Worm (Caenorhabditis elegans) whole organism, L1 larva: ENCODE data around the gene nlp-46.

Experiments used
- C16A3.4 ChIP-seq: fragments of 150-350 bp; optimal IDR thresholded peaks from 2 replicates; lab custom pipeline; 2014; ENCODE audit warnings: missing biosample characterization, missing genetic modification characterization
- F16B12.6 ChIP-seq: fragments of 150-350 bp; optimal IDR thresholded peaks from 2 replicates; lab custom pipeline; 2014; ENCODE audit warnings: missing biosample characterization, missing genetic modification characterization
- alr-1 ChIP-seq: fragments of 200-800 bp; sonication (Bioruptor generic); optimal IDR thresholded peaks from 2 replicates; lab custom pipeline; 2018; ENCODE audit warnings: borderline replicate concordance, mild to moderate bottlenecking, missing genetic modification characterization, missing compliant biosample characterization
- aly-2 ChIP-seq: fragments of 150-350 bp; optimal IDR thresholded peaks from 2 replicates; lab custom pipeline; 2014; ENCODE audit warnings: missing biosample characterization, missing genetic modification characterization
- ama-1 ChIP-seq: fragments of 150-350 bp; optimal IDR thresholded peaks from 2 replicates; lab custom pipeline; 2014
- ceh-63 ChIP-seq: fragments of 200-800 bp; sonication (Bioruptor generic); optimal IDR thresholded peaks from 2 replicates; lab custom pipeline; 2018; ENCODE audit warnings: mild to moderate bottlenecking, missing genetic modification characterization, missing compliant biosample characterization
- ceh-8 ChIP-seq: fragments of 200-800 bp; sonication (Bioruptor generic); optimal IDR thresholded peaks from 2 replicates; lab custom pipeline; 2018; ENCODE audit warnings: mild to moderate bottlenecking, missing genetic modification characterization, moderate library complexity, missing compliant biosample characterization
- ceh-88 ChIP-seq: fragments of 200-800 bp; sonication (Bioruptor generic); IDR thresholded peaks from 2 replicates; pipeline ENCODE4 v1.3.6; 2022; ENCODE audit warnings: missing genetic modification characterization, missing compliant biosample characterization
- efl-1 ChIP-seq, 4 experiments: fragments of 150-350 bp; optimal IDR thresholded peaks in 3 of 4; peaks in 1 of 4; 1 replicate in 1 of 4; 2 replicates in 3 of 4; lab custom pipeline; 2014; ENCODE audit warnings: missing biosample characterization in 2 of 4, missing genetic modification characterization in 2 of 4, missing genetic modification reagents in 2 of 4
- elt-2 ChIP-seq: sonication (generic microtip); optimal IDR thresholded peaks from 2 replicates; lab custom pipeline; 2016; ENCODE audit warnings: missing genetic modification characterization, mild to moderate bottlenecking, inconsistent platforms, missing compliant biosample characterization, missing genetic modification reagents
- ets-5 ChIP-seq: fragments of 200-800 bp; sonication (Bioruptor generic); IDR thresholded peaks from 2 replicates; pipeline ENCODE4 v1.3.6; 2022; ENCODE audit warnings: missing genetic modification characterization, missing compliant biosample characterization
- fkh-10 ChIP-seq: sonication (generic microtip); optimal IDR thresholded peaks from 2 replicates; lab custom pipeline; 2017; ENCODE audit warnings: missing biosample characterization, missing genetic modification reagents, missing genetic modification characterization
- fkh-8 ChIP-seq: sonication (generic microtip); optimal IDR thresholded peaks from 2 replicates; lab custom pipeline; 2016; ENCODE audit warnings: mild to moderate bottlenecking, missing genetic modification characterization, missing compliant biosample characterization
- grh-1 ChIP-seq: fragments of 200-800 bp; sonication (Bioruptor generic); IDR thresholded peaks from 2 replicates; pipeline ENCODE4 v1.3.6; 2022; ENCODE audit warnings: missing genetic modification reagents, missing genetic modification characterization, missing compliant biosample characterization
- hlh-4 ChIP-seq: sonication (generic microtip); optimal IDR thresholded peaks from 2 replicates; lab custom pipeline; 2016; ENCODE audit warnings: mild to moderate bottlenecking, missing genetic modification characterization, missing compliant biosample characterization
- irx-1 ChIP-seq: sonication (generic microtip); optimal IDR thresholded peaks from 2 replicates; lab custom pipeline; 2016; ENCODE audit warnings: missing genetic modification characterization, missing compliant biosample characterization
- lin-14 ChIP-seq: fragments of 200-800 bp; sonication (Bioruptor generic); optimal IDR thresholded peaks from 2 replicates; lab custom pipeline; 2018; ENCODE audit warnings: mild to moderate bottlenecking, missing genetic modification characterization, moderate library complexity, missing compliant biosample characterization
- lin-35 ChIP-seq, 2 experiments: fragments of 150-350 bp; optimal IDR thresholded peaks; 2 replicates each; lab custom pipeline; 2014; ENCODE audit warnings: missing biosample characterization in 2 of 2, missing genetic modification characterization in 2 of 2, missing genetic modification reagents in 2 of 2
- lir-3 ChIP-seq: sonication (generic microtip); optimal IDR thresholded peaks from 2 replicates; lab custom pipeline; 2016; ENCODE audit warnings: mild to moderate bottlenecking, missing genetic modification characterization, moderate library complexity, missing compliant biosample characterization; ENCODE audit not compliant: poor library complexity
- lsy-2 ChIP-seq, 2 experiments: fragments of 150-350 bp; optimal IDR thresholded peaks; 2 replicates each; lab custom pipeline; 2014; ENCODE audit warnings: missing biosample characterization in 2 of 2, missing genetic modification characterization in 2 of 2
- mef-2 ChIP-seq: fragments of 150-350 bp; optimal IDR thresholded peaks from 2 replicates; lab custom pipeline; 2014; ENCODE audit warnings: missing biosample characterization, missing genetic modification characterization
- mep-1 ChIP-seq: fragments of 150-350 bp; optimal IDR thresholded peaks from 2 replicates; lab custom pipeline; 2014; ENCODE audit warnings: missing biosample characterization, missing genetic modification characterization
- nhr-12 ChIP-seq: sonication (generic microtip); optimal IDR thresholded peaks from 2 replicates; lab custom pipeline; 2017; ENCODE audit warnings: missing biosample characterization, missing genetic modification characterization
- nhr-237 ChIP-seq: fragments of 150-350 bp; optimal IDR thresholded peaks from 2 replicates; lab custom pipeline; 2014; ENCODE audit warnings: missing biosample characterization, missing genetic modification characterization
- nhr-47 ChIP-seq: sonication (generic microtip); optimal IDR thresholded peaks from 2 replicates; lab custom pipeline; 2016; ENCODE audit warnings: mild to moderate bottlenecking, missing genetic modification characterization, moderate library complexity, missing compliant biosample characterization
- nhr-76 ChIP-seq: sonication (generic microtip); optimal IDR thresholded peaks from 2 replicates; lab custom pipeline; 2017; ENCODE audit warnings: missing biosample characterization, missing genetic modification characterization
- nhr-84 ChIP-seq: sonication (generic microtip); optimal IDR thresholded peaks from 2 replicates; lab custom pipeline; 2017; ENCODE audit warnings: missing biosample characterization, missing genetic modification characterization
- nhr-85 ChIP-seq: sonication (generic microtip); peaks from one replicate; lab custom pipeline; 2016; ENCODE audit warnings: missing genetic modification characterization, inconsistent platforms, missing compliant biosample characterization
- nhr-90 ChIP-seq: sonication (generic microtip); optimal IDR thresholded peaks from 2 replicates; lab custom pipeline; 2016; ENCODE audit warnings: mild to moderate bottlenecking, missing genetic modification characterization, missing compliant biosample characterization; ENCODE audit not compliant: poor library complexity
- pag-3 ChIP-seq: sonication (generic microtip); optimal IDR thresholded peaks from 2 replicates; lab custom pipeline; 2017; ENCODE audit warnings: missing genetic modification characterization, mild to moderate bottlenecking, missing compliant biosample characterization, antibody characterized with exemption, borderline replicate concordance; ENCODE audit not compliant: insufficient read depth
- skn-1 ChIP-seq: fragments of 150-350 bp; optimal IDR thresholded peaks from 2 replicates; lab custom pipeline; 2014; ENCODE audit warnings: missing biosample characterization, missing genetic modification characterization
- snpc-4 ChIP-seq: fragments of 150-350 bp; optimal IDR thresholded peaks from 2 replicates; lab custom pipeline; 2014; ENCODE audit warnings: missing biosample characterization, missing genetic modification characterization
- snu-23 ChIP-seq: sonication (generic microtip); optimal IDR thresholded peaks from 2 replicates; lab custom pipeline; 2016; ENCODE audit warnings: missing genetic modification characterization, missing compliant biosample characterization
- sox-4 ChIP-seq: sonication (generic microtip); optimal IDR thresholded peaks from 2 replicates; lab custom pipeline; 2016; ENCODE audit warnings: missing genetic modification characterization, missing compliant biosample characterization
- sup-37 ChIP-seq: fragments of 200-800 bp; sonication (Bioruptor generic); optimal IDR thresholded peaks from 2 replicates; lab custom pipeline; 2018; ENCODE audit warnings: mild to moderate bottlenecking, missing genetic modification characterization, missing compliant biosample characterization
- swsn-7 ChIP-seq: sonication (generic microtip); optimal IDR thresholded peaks from 2 replicates; lab custom pipeline; 2016; ENCODE audit warnings: missing genetic modification characterization, missing compliant biosample characterization
- tbx-2 ChIP-seq: sonication (generic microtip); optimal IDR thresholded peaks from 2 replicates; lab custom pipeline; 2016; ENCODE audit warnings: missing genetic modification characterization, missing compliant biosample characterization
- unc-130 ChIP-seq: fragments of 150-350 bp; optimal IDR thresholded peaks from 2 replicates; lab custom pipeline; 2017; ENCODE audit warnings: missing biosample characterization, missing genetic modification characterization, inconsistent platforms
- unc-86 ChIP-seq: sonication (generic microtip); optimal IDR thresholded peaks from 2 replicates; lab custom pipeline; 2016; ENCODE audit warnings: missing genetic modification characterization, missing compliant biosample characterization
- xbp-1 ChIP-seq: sonication (generic microtip); optimal IDR thresholded peaks from 2 replicates; lab custom pipeline; 2016; ENCODE audit warnings: missing genetic modification characterization, missing compliant biosample characterization
- ztf-4 ChIP-seq: fragments of 150-350 bp; optimal IDR thresholded peaks from 2 replicates; lab custom pipeline; 2014; ENCODE audit warnings: missing biosample characterization, missing genetic modification characterization

Gene nlp-46

DNA sequence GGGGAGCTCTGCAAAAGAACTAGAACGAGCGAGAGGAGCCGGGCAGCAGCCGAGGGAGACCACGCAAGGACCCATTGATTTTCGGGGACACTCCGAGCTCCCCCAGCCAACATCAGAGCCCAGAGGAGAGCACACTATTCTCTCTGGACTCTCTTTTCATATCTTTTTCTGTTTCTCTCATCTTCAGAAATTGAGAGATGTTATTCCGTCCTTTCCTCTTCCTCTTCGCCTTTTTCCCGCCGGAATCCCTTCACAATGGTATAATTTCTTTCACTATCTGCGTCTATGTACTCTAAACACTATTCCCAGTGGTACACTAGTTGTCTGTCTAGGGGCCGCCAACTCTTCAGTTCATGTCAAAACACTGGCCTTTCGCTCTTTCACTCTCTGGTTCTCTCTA is 40.7 kb downstream of the nlp-46 start (continued):
- TF ChIP-seq unc-86 (tag; lab: Kevin White, UChicago) (peak; percentile 88), F16B12.6 (tag; lab: Kevin White, UChicago) (no peak), sox-4 (tag; lab: Kevin White, UChicago) (no peak), mef-2 (tag; lab: Kevin White, UChicago) (peak; percentile 41), nhr-84 (tag; lab: Kevin White, UChicago) (no peak), lsy-2 (tag; optimal IDR thresholded peaks at IDR 0.05; lab: Kevin White, UChicago) (peak; percentile 75 to 83), hlh-4 (tag; lab: Kevin White, UChicago) (no peak), nhr-85 (peak; percentile 85), snu-23 (GFP tag; lab: Kevin White, UChicago) (peak; percentile 91), grh-1 (GFP tag; lab: Robert Waterston, UW) (0 out of 2 replicates have a peak, but pooled peaks have one; percentile 27), nhr-47 (tag; lab: Kevin White, UChicago) (peak; percentile 88), fkh-8 (tag; lab: Kevin White, UChicago) (peak; percentile 95), unc-130 (peak; percentile 42), xbp-1 (peak; percentile 76), ztf-4 (tag; lab: Kevin White, UChicago) (peak; percentile 76), swsn-7 (tag; lab: Kevin White, UChicago) (peak; percentile 92), ceh-63 (GFP tag; lab: Kevin White, UChicago) (peak; percentile 68), nhr-90 (peak; percentile 55), ceh-88 (peak; percentile 53; the same call in 1 of the 2 replicates), C16A3.4 (peak; percentile 64), nhr-237 (tag; lab: Kevin White, UChicago) (peak; percentile 35), ets-5 (GFP tag; lab: Robert Waterston, UW) (no peak), tbx-2 (tag; lab: Kevin White, UChicago) (peak; percentile 90), mep-1 (peak; percentile 77), snpc-4 (tag; lab: Kevin White, UChicago) (peak; percentile 71), elt-2 (tag; lab: Kevin White, UChicago) (no peak), lir-3 (tag; lab: Kevin White, UChicago) (peak; percentile 65), ceh-8 (GFP tag; lab: Kevin White, UChicago) (peak; percentile 65), alr-1 (tag; lab: Kevin White, UChicago) (no peak), nhr-12 (tag; lab: Kevin White, UChicago) (no peak), lin-35 (GFP tag; optimal IDR thresholded peaks at IDR 0.05; lab: Kevin White, UChicago) (peak; percentile 56 to 63), fkh-10 (peak; percentile 96), skn-1 (tag; lab: Kevin White, UChicago) (peak; percentile 45), irx-1 (peak; percentile 88)

- TF ChIP-seq tbx-2 (tag; lab: Kevin White, UChicago) (no peak), aly-2 (no peak), efl-1 (optimal IDR thresholded peaks at IDR 0.05; lab: Kevin White, UChicago) (peak; percentile 19 to 29), efl-1 (GFP tag; optimal IDR thresholded peaks at IDR 0.05 in 1 of 2; lab: Kevin White, UChicago) (peak in 1 of 2 experiments; percentile 65), lin-14 (GFP tag; lab: Kevin White, UChicago) (peak; percentile 6), nhr-76 (tag; lab: Kevin White, UChicago) (no peak), nhr-237 (tag; lab: Kevin White, UChicago) (no peak), elt-2 (tag; lab: Kevin White, UChicago) (no peak), pag-3 (tag; lab: Kevin White, UChicago) (no peak), ama-1 (lab: Kevin White, UChicago) (no peak), lin-35 (GFP tag; optimal IDR thresholded peaks at IDR 0.05; lab: Kevin White, UChicago) (peak in 1 of 2 experiments; percentile 4), sup-37 (GFP tag; lab: Kevin White, UChicago) (no peak), lsy-2 (tag; optimal IDR thresholded peaks at IDR 0.05; lab: Kevin White, UChicago) (peak in 1 of 2 experiments; percentile 10)
- TF ChIP-seq, all 84 proteins: peak for 4
Measured at ce11 chrV:12462908-12463307, 43.2 kb downstream of the nlp-46 start, which contains the start of gene egl-10. TSS of gene egl-10 (minus strand) at chrV:12463008.
